Worm (Caenorhabditis elegans): ENCODE data around the gene kbp-4.

ce11 chrIII:1125494-1125893 is 44.8 kb downstream of the kbp-4 start:
- TF ChIP-seq tbx-7 (tag; optimal IDR thresholded peaks at IDR 0.05) (no peak), odd-2 (tag; optimal IDR thresholded peaks at IDR 0.05) (no peak), madf-2 (tag; optimal IDR thresholded peaks at IDR 0.05) (no peak), rnt-1 (tag; optimal IDR thresholded peaks at IDR 0.05) (no peak), K09A11.1 (tag; optimal IDR thresholded peaks at IDR 0.05; ENCODE audit: insufficient read depth) (no peak), nfya-1 (tag; optimal IDR thresholded peaks at IDR 0.05) (no peak), fax-1 (tag; optimal IDR thresholded peaks at IDR 0.05) (no peak), syd-9 (tag; optimal IDR thresholded peaks at IDR 0.05) (no peak), ceh-45 (GFP tag; IDR thresholded peaks at IDR 0.05) (no peak), eyg-1 (tag; optimal IDR thresholded peaks at IDR 0.05) (no peak), npax-4 (tag; optimal IDR thresholded peaks at IDR 0.05) (no peak), ceh-24 (tag; optimal IDR thresholded peaks at IDR 0.05) (no peak), ets-4 (tag; optimal IDR thresholded peaks at IDR 0.05) (no peak)
